Worm (Caenorhabditis elegans) whole organism, L3 larva: ENCODE results near the gene F56D6.6.

Experiments
- R02D3.7 ChIP-seq: fragments of 150-350 bp; optimal IDR thresholded peaks from 2 replicates; lab custom pipeline; 2014; ENCODE audit warnings: missing biosample characterization, missing genetic modification characterization
- aly-2 ChIP-seq: fragments of 150-350 bp; optimal IDR thresholded peaks from 2 replicates; lab custom pipeline; 2014; ENCODE audit warnings: missing biosample characterization, missing genetic modification characterization
- ama-1 ChIP-seq: fragments of 150-350 bp; optimal IDR thresholded peaks from 2 replicates; lab custom pipeline; 2018
- ceh-16 ChIP-seq: sonication (generic microtip); optimal IDR thresholded peaks from 2 replicates; lab custom pipeline; 2017; ENCODE audit warnings: missing biosample characterization, missing genetic modification characterization
- ceh-28 ChIP-seq: fragments of 150-350 bp; optimal IDR thresholded peaks from 2 replicates; lab custom pipeline; 2014; ENCODE audit warnings: missing biosample characterization, missing genetic modification reagents, missing genetic modification characterization
- ceh-82 ChIP-seq: fragments of 150-350 bp; optimal IDR thresholded peaks from 2 replicates; lab custom pipeline; 2014; ENCODE audit warnings: missing biosample characterization, missing genetic modification characterization
- ceh-9 ChIP-seq: sonication (generic microtip); optimal IDR thresholded peaks from 2 replicates; lab custom pipeline; 2018; ENCODE audit warnings: missing biosample characterization, missing genetic modification characterization
- daf-12 ChIP-seq: fragments of 150-350 bp; optimal IDR thresholded peaks from 2 replicates; lab custom pipeline; 2014; ENCODE audit warnings: missing biosample characterization, missing genetic modification reagents, missing genetic modification characterization
- egl-27 ChIP-seq: sonication (generic microtip); optimal IDR thresholded peaks from 4 replicates; lab custom pipeline; 2017; ENCODE audit warnings: missing biosample characterization, missing genetic modification reagents, missing genetic modification characterization
- egl-5 ChIP-seq: fragments of 150-350 bp; optimal IDR thresholded peaks from 2 replicates; lab custom pipeline; 2017; ENCODE audit warnings: missing biosample characterization, missing genetic modification reagents, missing genetic modification characterization, inconsistent platforms
- elt-1 ChIP-seq: fragments of 150-350 bp; optimal IDR thresholded peaks from 2 replicates; lab custom pipeline; 2014; ENCODE audit warnings: missing biosample characterization, missing genetic modification characterization
- elt-2 ChIP-seq: sonication (generic microtip); optimal IDR thresholded peaks from 2 replicates; lab custom pipeline; 2016; ENCODE audit warnings: missing genetic modification reagents, mild to moderate bottlenecking, missing genetic modification characterization, missing compliant biosample characterization
- eor-1 ChIP-seq, 2 experiments: fragments of 150-350 bp; optimal IDR thresholded peaks; 2 replicates each; lab custom pipeline; 2014 to 2018; ENCODE audit warnings: missing biosample characterization in 2 of 2, missing genetic modification characterization in 2 of 2
- fkh-10 ChIP-seq: sonication (generic microtip); optimal IDR thresholded peaks from 2 replicates; lab custom pipeline; 2017; ENCODE audit warnings: missing biosample characterization, missing genetic modification reagents, missing genetic modification characterization
- fkh-2 ChIP-seq: fragments of 150-350 bp; optimal IDR thresholded peaks from 2 replicates; lab custom pipeline; 2014; ENCODE audit warnings: missing biosample characterization, missing genetic modification reagents, missing genetic modification characterization
- fos-1 ChIP-seq: fragments of 150-350 bp; optimal IDR thresholded peaks from 2 replicates; lab custom pipeline; 2014; ENCODE audit warnings: missing biosample characterization, missing genetic modification characterization
- hmg-11 ChIP-seq: sonication (generic microtip); optimal IDR thresholded peaks from 2 replicates; lab custom pipeline; 2016; ENCODE audit warnings: missing genetic modification characterization, missing compliant biosample characterization
- jun-1 ChIP-seq: fragments of 150-350 bp; optimal IDR thresholded peaks from 2 replicates; lab custom pipeline; 2014; ENCODE audit warnings: missing biosample characterization, missing genetic modification reagents, missing genetic modification characterization
- lin-15B ChIP-seq: fragments of 150-350 bp; optimal IDR thresholded peaks from 2 replicates; lab custom pipeline; 2014; ENCODE audit warnings: missing biosample characterization, missing genetic modification characterization
- lin-39 ChIP-seq: fragments of 150-350 bp; optimal IDR thresholded peaks from 2 replicates; lab custom pipeline; 2018; ENCODE audit warnings: missing biosample characterization, missing genetic modification reagents, missing genetic modification characterization
- lsy-12 ChIP-seq: sonication (generic microtip); optimal IDR thresholded peaks from 2 replicates; lab custom pipeline; 2016; ENCODE audit warnings: mild to moderate bottlenecking, missing genetic modification characterization, missing compliant biosample characterization
- mml-1 ChIP-seq: fragments of 150-350 bp; sonication (generic microtip); optimal IDR thresholded peaks from 3 replicates; lab custom pipeline; 2014; ENCODE audit warnings: missing biosample characterization, missing genetic modification characterization
- nfya-1 ChIP-seq: sonication (generic microtip); optimal IDR thresholded peaks from 2 replicates; lab custom pipeline; 2017; ENCODE audit warnings: missing genetic modification characterization, mild to moderate bottlenecking, missing compliant biosample characterization, antibody characterized with exemption, moderate library complexity; ENCODE audit not compliant: insufficient read depth
- nhr-11 ChIP-seq: fragments of 150-350 bp; optimal IDR thresholded peaks from 2 replicates; lab custom pipeline; 2014; ENCODE audit warnings: missing biosample characterization, missing genetic modification characterization
- nhr-12 ChIP-seq: fragments of 150-350 bp; optimal IDR thresholded peaks from 2 replicates; lab custom pipeline; 2014; ENCODE audit warnings: missing biosample characterization, missing genetic modification characterization
- nhr-23 ChIP-seq: fragments of 150-350 bp; optimal IDR thresholded peaks from 2 replicates; lab custom pipeline; 2014; ENCODE audit warnings: missing biosample characterization, missing genetic modification reagents, missing genetic modification characterization
- nhr-237 ChIP-seq: fragments of 150-350 bp; optimal IDR thresholded peaks from 2 replicates; lab custom pipeline; 2014; ENCODE audit warnings: missing biosample characterization, missing genetic modification characterization
- nhr-25 ChIP-seq: sonication (generic microtip); optimal IDR thresholded peaks from 2 replicates; lab custom pipeline; 2017; ENCODE audit warnings: missing biosample characterization, missing genetic modification characterization
- nhr-28 ChIP-seq: fragments of 150-350 bp; optimal IDR thresholded peaks from 2 replicates; lab custom pipeline; 2014; ENCODE audit warnings: missing biosample characterization, missing genetic modification characterization
- nhr-43 ChIP-seq: sonication (generic microtip); optimal IDR thresholded peaks from 2 replicates; lab custom pipeline; 2016; ENCODE audit warnings: mild to moderate bottlenecking, missing genetic modification characterization, missing compliant biosample characterization; ENCODE audit not compliant: poor library complexity, severe bottlenecking
- nhr-67 ChIP-seq: fragments of 150-350 bp; optimal IDR thresholded peaks from 2 replicates; lab custom pipeline; 2014; ENCODE audit warnings: missing biosample characterization, missing genetic modification characterization
- nhr-76 ChIP-seq: fragments of 150-350 bp; sonication (generic microtip); optimal IDR thresholded peaks from 5 replicates; lab custom pipeline; 2014; ENCODE audit warnings: missing biosample characterization, missing genetic modification characterization
- nhr-77 ChIP-seq: fragments of 150-350 bp; optimal IDR thresholded peaks from 2 replicates; lab custom pipeline; 2014; ENCODE audit warnings: missing biosample characterization, missing genetic modification characterization
- pha-4 ChIP-seq: fragments of 150-350 bp; optimal IDR thresholded peaks from 2 replicates; lab custom pipeline; 2014; ENCODE audit warnings: missing biosample characterization, missing genetic modification reagents, missing genetic modification characterization
- pqm-1 ChIP-seq: fragments of 150-350 bp; optimal IDR thresholded peaks from 2 replicates; lab custom pipeline; 2017; ENCODE audit warnings: missing biosample characterization, missing genetic modification characterization, inconsistent platforms
- sea-2 ChIP-seq: fragments of 150-350 bp; sonication (generic microtip); optimal IDR thresholded peaks from 4 replicates; lab custom pipeline; 2014; ENCODE audit warnings: missing biosample characterization, missing genetic modification reagents, missing genetic modification characterization
- skn-1 ChIP-seq: fragments of 150-350 bp; optimal IDR thresholded peaks from 2 replicates; lab custom pipeline; 2014; ENCODE audit warnings: missing biosample characterization, missing genetic modification characterization
- snpc-4 ChIP-seq: fragments of 150-350 bp; optimal IDR thresholded peaks from 2 replicates; lab custom pipeline; 2014; ENCODE audit warnings: missing biosample characterization, missing genetic modification characterization
- tbx-2 ChIP-seq: sonication (generic microtip); optimal IDR thresholded peaks from 2 replicates; lab custom pipeline; 2016; ENCODE audit warnings: mild to moderate bottlenecking, missing genetic modification characterization, missing compliant biosample characterization
- unc-39 ChIP-seq: sonication (generic microtip); optimal IDR thresholded peaks from 4 replicates; lab custom pipeline; 2017; ENCODE audit warnings: missing biosample characterization, missing genetic modification characterization
- unc-62 ChIP-seq: fragments of 150-350 bp; sonication (generic microtip); optimal IDR thresholded peaks from 4 replicates; lab custom pipeline; 2014; ENCODE audit warnings: missing biosample characterization, missing genetic modification reagents, missing genetic modification characterization
- zag-1 ChIP-seq: fragments of 150-350 bp; optimal IDR thresholded peaks from 2 replicates; lab custom pipeline; 2014; ENCODE audit warnings: missing biosample characterization, missing genetic modification characterization
- ztf-11 ChIP-seq: fragments of 150-350 bp; optimal IDR thresholded peaks from 2 replicates; lab custom pipeline; 2014; ENCODE audit warnings: missing biosample characterization, missing genetic modification characterization
- ztf-4 ChIP-seq: fragments of 150-350 bp; optimal IDR thresholded peaks from 2 replicates; lab custom pipeline; 2014; ENCODE audit warnings: missing biosample characterization, missing genetic modification characterization

Gene F56D6.6

ce11 chrIV:3869875-3870274 lies 33.2 kb upstream of the F56D6.6 start:
- TF ChIP-seq nhr-23 (tag; lab: Kevin White, UChicago) (no peak), lsy-12 (no peak)

- TF ChIP-seq mml-1 (tag; lab: Kevin White, UChicago) (no peak), ceh-82 (no peak), elt-1 (tag; lab: Kevin White, UChicago) (no peak), unc-62 (no peak), elt-2 (tag; lab: Kevin White, UChicago) (no peak), lin-39 (tag; lab: Kevin White, UChicago) (no peak), pqm-1 (no peak), nhr-25 (tag; lab: Kevin White, UChicago) (peak; percentile 9), nhr-76 (tag; lab: Kevin White, UChicago) (no peak), skn-1 (tag; lab: Kevin White, UChicago) (no peak), lin-15B (no peak), pha-4 (tag; lab: Kevin White, UChicago) (peak; percentile 31), ceh-28 (tag; lab: Kevin White, UChicago) (no peak)
These were observed 29.9 kb upstream of the F56D6.6 start for ce11 chrIV:3873195-3873594.

ce11 chrIV:3873706-3874105 lies 29.3 kb upstream of the F56D6.6 start, which contains the start of gene F37C4.5:
F37C4.5 (minus strand) TSS chrIV:3873806.
- TF ChIP-seq nhr-25 (tag; lab: Kevin White, UChicago) (no peak), lin-15B (no peak), unc-39 (tag; lab: Kevin White, UChicago) (no peak), ztf-11 (tag; lab: Kevin White, UChicago) (no peak), unc-62 (no peak), pqm-1 (no peak), zag-1 (tag; lab: Kevin White, UChicago) (no peak), ceh-9 (no peak), nhr-23 (tag; lab: Kevin White, UChicago) (no peak), tbx-2 (tag; lab: Kevin White, UChicago) (no peak), nfya-1 (tag; lab: Kevin White, UChicago) (no peak), ceh-82 (no peak), fos-1 (no peak), nhr-28 (tag; lab: Kevin White, UChicago) (no peak), egl-27 (tag; lab: Kevin White, UChicago) (no peak), ztf-4 (no peak)

DNA sequence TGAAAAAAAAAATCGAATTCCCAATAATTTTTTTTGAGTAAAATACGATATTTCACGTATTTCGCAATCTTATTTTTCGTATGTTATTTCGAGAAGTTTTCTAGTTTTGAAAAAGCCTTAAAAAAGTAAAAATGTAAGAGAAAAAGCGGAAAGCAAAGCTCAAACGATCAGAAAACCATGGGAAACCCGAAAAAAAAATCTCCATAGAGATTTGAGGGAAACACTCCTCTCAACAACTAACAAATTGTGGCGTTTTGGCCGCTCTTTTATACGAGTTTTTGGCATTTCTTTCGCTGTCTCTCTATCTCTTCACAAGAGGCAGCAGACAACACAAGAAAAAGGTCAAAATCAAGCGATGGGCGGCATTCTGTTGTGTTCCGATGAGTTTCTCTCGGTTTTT lies 28.6 kb upstream of the F56D6.6 start:
- no peak for TF ChIP-seq nhr-237 (tag; lab: Kevin White, UChicago)
- no peak for TF ChIP-seq zag-1 (tag; lab: Kevin White, UChicago)
- peak; percentile 44 for TF ChIP-seq pha-4 (tag; lab: Kevin White, UChicago)
- peak; percentile 58 for TF ChIP-seq nfya-1 (tag; lab: Kevin White, UChicago)
- TF ChIP-seq lin-39 (tag; lab: Kevin White, UChicago): no peak
- no peak for TF ChIP-seq ceh-9
- no peak for TF ChIP-seq nhr-67 (tag; lab: Kevin White, UChicago)
- no peak for TF ChIP-seq nhr-43
- TF ChIP-seq egl-27 (tag; lab: Kevin White, UChicago): no peak
- TF ChIP-seq pqm-1: no peak
- no peak for TF ChIP-seq snpc-4
- TF ChIP-seq aly-2 (tag; lab: Kevin White, UChicago): no peak
- no peak for TF ChIP-seq tbx-2 (tag; lab: Kevin White, UChicago)
- no peak for TF ChIP-seq nhr-77 (tag; lab: Kevin White, UChicago)
- TF ChIP-seq R02D3.7 (tag; lab: Kevin White, UChicago): no peak
- no peak for TF ChIP-seq nhr-11 (tag; lab: Kevin White, UChicago)
- no peak for TF ChIP-seq ceh-16 (tag; lab: Kevin White, UChicago)
- TF ChIP-seq ztf-11 (tag; lab: Kevin White, UChicago): no peak
- peak; percentile 14 for TF ChIP-seq jun-1
- TF ChIP-seq unc-62: no peak
- peak; percentile 37 for TF ChIP-seq lin-15B
- peak; percentile 50 for TF ChIP-seq nhr-25 (tag; lab: Kevin White, UChicago)
- no peak for TF ChIP-seq lsy-12
- TF ChIP-seq sea-2 (GFP tag; lab: Kevin White, UChicago): no peak
- no peak for TF ChIP-seq nhr-23 (tag; lab: Kevin White, UChicago)
- TF ChIP-seq mml-1 (tag; lab: Kevin White, UChicago): no peak
- peak; percentile 55 for TF ChIP-seq elt-2 (tag; lab: Kevin White, UChicago)
- no peak for TF ChIP-seq eor-1 (tag; optimal IDR thresholded peaks at IDR 0.05; lab: Kevin White, UChicago)
- no peak for TF ChIP-seq ceh-28 (tag; lab: Kevin White, UChicago)
- peak; percentile 89 for TF ChIP-seq ama-1 (lab: Kevin White, UChicago)
- TF ChIP-seq unc-39 (tag; lab: Kevin White, UChicago): no peak
- TF ChIP-seq fos-1: peak; percentile 23
- TF ChIP-seq nhr-28 (tag; lab: Kevin White, UChicago): no peak
- TF ChIP-seq fkh-2 (tag; lab: Kevin White, UChicago): no peak
- no peak for TF ChIP-seq egl-5 (tag; lab: Kevin White, UChicago)
- TF ChIP-seq nhr-12 (tag; lab: Kevin White, UChicago): no peak
- TF ChIP-seq elt-1 (tag; lab: Kevin White, UChicago): no peak
- TF ChIP-seq hmg-11 (tag; lab: Kevin White, UChicago): peak; percentile 19
- peak; percentile 8 for TF ChIP-seq ceh-82
- peak; percentile 1 for TF ChIP-seq skn-1 (tag; lab: Kevin White, UChicago)
- no peak for TF ChIP-seq fkh-10 (GFP tag; lab: Kevin White, UChicago)
- TF ChIP-seq daf-12 (tag; lab: Kevin White, UChicago): no peak
- no peak for TF ChIP-seq nhr-76 (tag; lab: Kevin White, UChicago)
- TF ChIP-seq ztf-4: no peak
- TF ChIP-seq, all 47 proteins: peak for 11
